ENCODE assay signal across 2 worm cellular contexts in genomic region chrIII:7978289-7978688, ce11.
TF ChIP-seq lines count a peak whose summit lies in the region.

No protein-coding gene starts in this region.

TF ChIP-seq in whole organism, L4 larva, 104 proteins besides CTCF, POLR2A, EP300 and RAD21 (continued from another document and continues in another):
- TF ChIP-seq nhr-41 (GFP tag; IDR thresholded peaks at IDR 0.05; lab: Robert Waterston, UW) = no peak
- TF ChIP-seq nhr-11 (tag; optimal IDR thresholded peaks at IDR 0.05; lab: Kevin White, UChicago) = no peak
- no peak for TF ChIP-seq D1046.2 (GFP tag; IDR thresholded peaks at IDR 0.05; lab: Robert Waterston, UW)
- no peak for TF ChIP-seq nhr-77 (tag; optimal IDR thresholded peaks at IDR 0.05; lab: Kevin White, UChicago)
- TF ChIP-seq F49E8.2 (tag; optimal IDR thresholded peaks at IDR 0.05; lab: Kevin White, UChicago; ENCODE audit: borderline replicate concordance) = no peak
- TF ChIP-seq aha-1 (tag; lab: Kevin White, UChicago) = peak; percentile 60
- no peak for TF ChIP-seq tra-1 (GFP tag; IDR thresholded peaks at IDR 0.05; lab: Robert Waterston, UW)
- TF ChIP-seq nhr-76 (tag; optimal IDR thresholded peaks at IDR 0.05; lab: Kevin White, UChicago) = no peak
- 0 out of 2 replicates have a peak, but pooled peaks have one; percentile 19 for TF ChIP-seq ctbp-1 (GFP tag; IDR thresholded peaks at IDR 0.05; lab: Robert Waterston, UW)
- no peak for TF ChIP-seq pqm-1 (tag; optimal IDR thresholded peaks at IDR 0.05; lab: Kevin White, UChicago)
- no peak for TF ChIP-seq lin-39 (tag; optimal IDR thresholded peaks at IDR 0.05; lab: Kevin White, UChicago)
- TF ChIP-seq F44E2.7 (GFP tag; IDR thresholded peaks at IDR 0.05; lab: Robert Waterston, UW) = 0 out of 2 replicates have a peak, but pooled peaks have one; percentile 45
- no peak for TF ChIP-seq fos-1 (tag; optimal IDR thresholded peaks at IDR 0.05; lab: Kevin White, UChicago)
- TF ChIP-seq mxl-2 (GFP tag; conservative IDR thresholded peaks at IDR 0.05; lab: Robert Waterston, UW) = no peak
- TF ChIP-seq lin-38 (GFP tag; IDR thresholded peaks at IDR 0.05; lab: Robert Waterston, UW) = no peak
- TF ChIP-seq duxl-1 (tag; optimal IDR thresholded peaks at IDR 0.05; lab: Kevin White, UChicago; ENCODE audit: poor library complexity) = peak; percentile 25
- TF ChIP-seq hlh-11 (tag; optimal IDR thresholded peaks at IDR 0.05; lab: Kevin White, UChicago) = no peak
- no peak for TF ChIP-seq nhr-48 (tag; optimal IDR thresholded peaks at IDR 0.05; lab: Kevin White, UChicago)
- TF ChIP-seq zag-1 (tag; optimal IDR thresholded peaks at IDR 0.05; lab: Kevin White, UChicago) = no peak
- TF ChIP-seq Y48G9A.11 (GFP tag; IDR thresholded peaks at IDR 0.05; lab: Robert Waterston, UW) = no peak
- TF ChIP-seq saeg-2 (GFP tag; IDR thresholded peaks at IDR 0.05; lab: Robert Waterston, UW) = no peak
- TF ChIP-seq ztf-7 (tag; optimal IDR thresholded peaks at IDR 0.05; lab: Kevin White, UChicago) = no peak
- TF ChIP-seq arid-1 (GFP tag; conservative IDR thresholded peaks at IDR 0.05; lab: Robert Waterston, UW) = 0 out of 2 replicates have a peak, but pooled peaks have one; percentile 13
- TF ChIP-seq pha-4 (GFP tag; IDR thresholded peaks at IDR 0.05; lab: Robert Waterston, UW) = peak; percentile 31; the same call in 1 of the 2 replicates
- TF ChIP-seq pha-4 (tag; optimal IDR thresholded peaks at IDR 0.05; lab: Kevin White, UChicago) = no peak
- TF ChIP-seq unc-39 (tag; optimal IDR thresholded peaks at IDR 0.05; lab: Kevin White, UChicago) = no peak
- no peak for TF ChIP-seq daf-12 (tag; optimal IDR thresholded peaks at IDR 0.05; lab: Kevin White, UChicago)
- TF ChIP-seq dmd-9 (GFP tag; IDR thresholded peaks at IDR 0.05; lab: Robert Waterston, UW) = no peak; the same call in 1 of the 2 replicates
- TF ChIP-seq dmd-6 (GFP tag; IDR thresholded peaks at IDR 0.05; lab: Robert Waterston, UW) = 0 out of 2 replicates have a peak, but pooled peaks have one; percentile 15
- peak; percentile 38; the same call in 1 of the 2 replicates for TF ChIP-seq madf-9 (GFP tag; conservative IDR thresholded peaks at IDR 0.05; lab: Robert Waterston, UW)
- no peak for TF ChIP-seq dpl-1 (GFP tag; optimal IDR thresholded peaks at IDR 0.05; lab: Kevin White, UChicago)
- TF ChIP-seq tag-97 (GFP tag; IDR thresholded peaks at IDR 0.05; lab: Robert Waterston, UW) = no peak
- no peak for TF ChIP-seq nhr-28 (tag; optimal IDR thresholded peaks at IDR 0.05; lab: Kevin White, UChicago)
- no peak for TF ChIP-seq zip-2 (tag; optimal IDR thresholded peaks at IDR 0.05; lab: Kevin White, UChicago)
- TF ChIP-seq spr-3 (GFP tag; optimal IDR thresholded peaks at IDR 0.05; lab: Kevin White, UChicago) = no peak
- TF ChIP-seq egl-43 (GFP tag; IDR thresholded peaks at IDR 0.05; lab: Robert Waterston, UW) = 0 out of 2 replicates have a peak, but pooled peaks have one; percentile 60
- no peak for TF ChIP-seq nhr-111 (GFP tag; optimal IDR thresholded peaks at IDR 0.05; lab: Kevin White, UChicago)
- no peak for TF ChIP-seq zip-11 (GFP tag; IDR thresholded peaks at IDR 0.05; lab: Robert Waterston, UW)
- TF ChIP-seq hif-1 (tag; optimal IDR thresholded peaks at IDR 0.05; lab: Kevin White, UChicago) = no peak
- TF ChIP-seq unc-62 (GFP tag; optimal IDR thresholded peaks at IDR 0.05 in 1 of 2; lab: Kevin White, UChicago) = peak in 1 of 2 experiments; percentile 57
- no peak for TF ChIP-seq unc-62 (tag; optimal IDR thresholded peaks at IDR 0.05; lab: Kevin White, UChicago)
- no peak for TF ChIP-seq nhr-42 (GFP tag; IDR thresholded peaks at IDR 0.05; lab: Robert Waterston, UW)
- no peak for TF ChIP-seq lin-29 (GFP tag; IDR thresholded peaks at IDR 0.05; lab: Robert Waterston, UW)
- TF ChIP-seq lin-15B (tag; optimal IDR thresholded peaks at IDR 0.05; lab: Kevin White, UChicago) = no peak
- no peak for TF ChIP-seq daf-19 (GFP tag; conservative IDR thresholded peaks at IDR 0.05; lab: Robert Waterston, UW)
- no peak for TF ChIP-seq attf-4 (tag; optimal IDR thresholded peaks at IDR 0.05; lab: Kevin White, UChicago)
- peak; percentile 15 for TF ChIP-seq mes-2 (tag; optimal IDR thresholded peaks at IDR 0.05; lab: Kevin White, UChicago; ENCODE audit: poor library complexity, severe bottlenecking)
- TF ChIP-seq nhr-237 (tag; optimal IDR thresholded peaks at IDR 0.05; lab: Kevin White, UChicago) = no peak
- TF ChIP-seq mxl-3 (GFP tag; optimal IDR thresholded peaks at IDR 0.05; lab: Kevin White, UChicago) = peak; percentile 23
- TF ChIP-seq F26F4.8 (GFP tag; conservative IDR thresholded peaks at IDR 0.05; lab: Robert Waterston, UW) = no peak
- no peak for TF ChIP-seq ceh-62 (tag; optimal IDR thresholded peaks at IDR 0.05; lab: Kevin White, UChicago)
- TF ChIP-seq sdz-12 (GFP tag; optimal IDR thresholded peaks at IDR 0.05; lab: Kevin White, UChicago) = no peak
- no peak for TF ChIP-seq lsy-2 (tag; optimal IDR thresholded peaks at IDR 0.05; lab: Kevin White, UChicago)
- TF ChIP-seq daf-16 (GFP tag; optimal IDR thresholded peaks at IDR 0.05; lab: Kevin White, UChicago) = no peak
- peak; percentile 15 for TF ChIP-seq daf-16 (tag; optimal IDR thresholded peaks at IDR 0.05; lab: Kevin White, UChicago)
- TF ChIP-seq Y105C5A.15 (GFP tag; IDR thresholded peaks at IDR 0.05; lab: Robert Waterston, UW) = no peak
- peak; percentile 31; the same call in 1 of the 2 replicates for TF ChIP-seq ceh-20 (GFP tag; IDR thresholded peaks at IDR 0.05; lab: Robert Waterston, UW)
- TF ChIP-seq lim-7 (GFP tag; IDR thresholded peaks at IDR 0.05; lab: Robert Waterston, UW) = peak; percentile 57; the same call in 1 of the 2 replicates
- TF ChIP-seq unc-130 (GFP tag; optimal IDR thresholded peaks at IDR 0.05; lab: Kevin White, UChicago) = no peak
- no peak for TF ChIP-seq rbr-2 (tag; optimal IDR thresholded peaks at IDR 0.05; lab: Kevin White, UChicago)
- TF ChIP-seq daf-8 (GFP tag; IDR thresholded peaks at IDR 0.05; lab: Robert Waterston, UW) = no peak
- no peak for TF ChIP-seq mdt-29 (GFP tag; IDR thresholded peaks at IDR 0.05; lab: Robert Waterston, UW)
- peak; percentile 24 for TF ChIP-seq gei-8 (GFP tag; optimal IDR thresholded peaks at IDR 0.05; lab: Kevin White, UChicago)
- no peak for TF ChIP-seq cey-2 (tag; optimal IDR thresholded peaks at IDR 0.05; lab: Kevin White, UChicago; ENCODE audit: borderline replicate concordance, insufficient read depth)
- no peak for TF ChIP-seq fkh-10 (GFP tag; optimal IDR thresholded peaks at IDR 0.05; lab: Kevin White, UChicago)
- no peak for TF ChIP-seq egl-27 (tag; optimal IDR thresholded peaks at IDR 0.05; lab: Kevin White, UChicago)

TF ChIP-seq in whole organism, young adult, 124 proteins besides CTCF, POLR2A, EP300 and RAD21 (continued from another document):
- TF ChIP-seq snpc-1.1 (tag; optimal IDR thresholded peaks at IDR 0.05; lab: Kevin White, UChicago; ENCODE audit: insufficient read depth) (no peak), lin-26 (GFP tag; IDR thresholded peaks at IDR 0.05; lab: Robert Waterston, UW) (peak; percentile 66), lsl-1 (GFP tag; optimal IDR thresholded peaks at IDR 0.05; lab: Kevin White, UChicago) (peak; percentile 7), repo-1 (tag; optimal IDR thresholded peaks at IDR 0.05; lab: Kevin White, UChicago) (no peak), sea-2 (GFP tag; IDR thresholded peaks at IDR 0.05; lab: Robert Waterston, UW) (no peak), unc-130 (GFP tag; optimal IDR thresholded peaks at IDR 0.05; lab: Kevin White, UChicago) (no peak), pbrm-1 (GFP tag; IDR thresholded peaks at IDR 0.05; lab: Robert Waterston, UW) (no peak), die-1 (tag; optimal IDR thresholded peaks at IDR 0.05; lab: Kevin White, UChicago) (peak; percentile 17), hmg-20 (GFP tag; IDR thresholded peaks at IDR 0.05; lab: Robert Waterston, UW) (no peak), lir-1 (GFP tag; conservative IDR thresholded peaks at IDR 0.05; lab: Robert Waterston, UW) (no peak), let-526 (GFP tag; IDR thresholded peaks at IDR 0.05; lab: Robert Waterston, UW) (no peak), Y67H2A.10 (GFP tag; conservative IDR thresholded peaks at IDR 0.05; lab: Robert Waterston, UW) (no peak), F37B4.10 (GFP tag; IDR thresholded peaks at IDR 0.05; lab: Robert Waterston, UW) (no peak), Y95B8A.8 (GFP tag; IDR thresholded peaks at IDR 0.05; lab: Robert Waterston, UW) (no peak), D2030.7 (GFP tag; IDR thresholded peaks at IDR 0.05; lab: Robert Waterston, UW) (peak; percentile 17; the same call in 1 of the 2 replicates), F23B12.7 (tag; optimal IDR thresholded peaks at IDR 0.05; lab: Kevin White, UChicago; ENCODE audit: insufficient read depth) (no peak), ceh-79 (tag; optimal IDR thresholded peaks at IDR 0.05; lab: Kevin White, UChicago) (no peak), B0261.1 (tag; optimal IDR thresholded peaks at IDR 0.05; lab: Kevin White, UChicago) (peak; percentile 64), madf-6 (GFP tag; IDR thresholded peaks at IDR 0.05; lab: Robert Waterston, UW) (peak; percentile 61; the same call in 1 of the 2 replicates), Y79H2A.3 (GFP tag; conservative IDR thresholded peaks at IDR 0.05; lab: Robert Waterston, UW) (no peak), dpl-1 (GFP tag; optimal IDR thresholded peaks at IDR 0.05; lab: Kevin White, UChicago) (no peak), cebp-1 (GFP tag; IDR thresholded peaks at IDR 0.05; lab: Robert Waterston, UW) (no peak), cebp-1 (tag; optimal IDR thresholded peaks at IDR 0.05; lab: Kevin White, UChicago) (peak; percentile 9), ztf-26 (tag; optimal IDR thresholded peaks at IDR 0.05; lab: Kevin White, UChicago) (peak; percentile 13), snpc-1.3 (tag; optimal IDR thresholded peaks at IDR 0.05; lab: Kevin White, UChicago; ENCODE audit: insufficient read depth) (no peak), ztf-6 (GFP tag; IDR thresholded peaks at IDR 0.05; lab: Robert Waterston, UW) (no peak), ZK185.1 (tag; optimal IDR thresholded peaks at IDR 0.05; lab: Kevin White, UChicago; ENCODE audit: poor library complexity, severe bottlenecking) (no peak), lag-1 (GFP tag; IDR thresholded peaks at IDR 0.05; lab: Robert Waterston, UW) (no peak), nhr-179 (tag; optimal IDR thresholded peaks at IDR 0.05; lab: Kevin White, UChicago) (no peak), C17E4.6 (GFP tag; IDR thresholded peaks at IDR 0.05; lab: Robert Waterston, UW) (no peak), sdz-38 (tag; optimal IDR thresholded peaks at IDR 0.05; lab: Kevin White, UChicago) (no peak), lin-40 (tag; optimal IDR thresholded peaks at IDR 0.05; lab: Kevin White, UChicago) (no peak)
